Fruit fly (Drosophila melanogaster) ovary, adult (tissue): ENCODE data around the gene CG34384.
A peak's percentile ranks its signal among the peaks of the same experiment; 100 is the strongest.

Experiments used
- CG17801 ChIP-seq: fragments of 200-800 bp; optimal IDR thresholded peaks from 2 replicates; lab custom pipeline; 2019; ENCODE audit warnings: missing biosample characterization, mild to moderate bottlenecking, missing genetic modification characterization, moderate library complexity; ENCODE audit not compliant: partially characterized antibody

The CG34384 gene

DNA sequence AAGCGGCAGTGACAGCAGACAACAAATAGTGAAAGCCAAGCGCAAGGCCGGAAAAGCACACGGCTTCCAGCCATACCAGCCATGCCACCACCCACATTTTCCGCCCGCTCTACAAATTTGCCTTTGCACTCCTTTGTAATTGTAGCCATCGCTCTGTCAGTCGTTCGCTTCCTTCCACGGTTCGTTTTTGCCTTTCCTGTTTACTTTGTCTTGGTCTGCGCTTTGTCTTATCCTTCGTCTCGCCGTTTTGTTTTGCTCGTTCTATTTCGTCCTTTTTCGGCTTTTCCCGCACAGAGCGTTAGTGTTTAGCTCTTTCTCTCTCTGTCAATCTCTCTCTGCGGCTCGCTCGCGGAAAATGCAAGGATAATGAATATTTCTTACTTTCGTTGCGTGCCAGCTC is 643 bp upstream of the CG34384 start:
- no peak for TF ChIP-seq CG17801

DNA sequence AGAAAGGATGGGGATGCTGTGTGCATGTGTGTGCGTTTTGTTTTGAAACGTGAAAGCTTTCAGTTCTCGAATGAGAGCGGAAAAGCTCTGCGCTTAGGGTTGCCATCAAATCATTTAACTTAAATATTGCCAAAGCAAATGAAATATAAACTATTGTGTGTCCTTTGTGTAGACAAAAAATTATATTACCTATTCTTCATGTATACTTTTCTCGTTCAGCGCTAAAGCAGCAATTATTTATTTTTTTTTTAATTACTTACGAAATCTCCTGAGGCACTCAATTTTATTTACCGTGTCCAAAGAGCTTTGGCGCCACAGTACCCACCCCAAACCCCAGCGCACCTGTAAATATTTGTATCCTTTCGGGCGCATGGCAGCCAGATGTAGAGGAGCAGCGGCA is 7.4 kb downstream of the CG34384 start:
- no peak for TF ChIP-seq CG17801

DNA sequence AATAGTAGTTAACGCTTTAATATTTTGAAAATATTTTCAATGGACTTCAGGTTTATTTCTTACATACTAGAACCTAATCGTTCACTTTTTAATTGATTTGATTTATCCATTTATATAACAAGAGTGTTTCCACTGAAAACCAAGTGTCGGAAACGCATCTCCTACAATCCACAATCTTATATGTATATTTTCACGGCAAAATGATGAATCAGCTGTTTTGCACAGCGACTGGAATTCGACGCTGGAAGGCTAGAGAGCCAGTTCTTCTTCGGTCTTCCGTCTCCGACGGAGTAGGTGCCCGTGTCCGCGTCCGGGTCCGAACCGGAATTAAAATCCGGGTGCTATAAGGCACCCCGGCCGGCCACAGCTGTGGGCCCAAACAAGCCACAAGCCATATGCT is 70.3 kb downstream of the CG34384 start:
- TF ChIP-seq CG17801: no peak

DNA sequence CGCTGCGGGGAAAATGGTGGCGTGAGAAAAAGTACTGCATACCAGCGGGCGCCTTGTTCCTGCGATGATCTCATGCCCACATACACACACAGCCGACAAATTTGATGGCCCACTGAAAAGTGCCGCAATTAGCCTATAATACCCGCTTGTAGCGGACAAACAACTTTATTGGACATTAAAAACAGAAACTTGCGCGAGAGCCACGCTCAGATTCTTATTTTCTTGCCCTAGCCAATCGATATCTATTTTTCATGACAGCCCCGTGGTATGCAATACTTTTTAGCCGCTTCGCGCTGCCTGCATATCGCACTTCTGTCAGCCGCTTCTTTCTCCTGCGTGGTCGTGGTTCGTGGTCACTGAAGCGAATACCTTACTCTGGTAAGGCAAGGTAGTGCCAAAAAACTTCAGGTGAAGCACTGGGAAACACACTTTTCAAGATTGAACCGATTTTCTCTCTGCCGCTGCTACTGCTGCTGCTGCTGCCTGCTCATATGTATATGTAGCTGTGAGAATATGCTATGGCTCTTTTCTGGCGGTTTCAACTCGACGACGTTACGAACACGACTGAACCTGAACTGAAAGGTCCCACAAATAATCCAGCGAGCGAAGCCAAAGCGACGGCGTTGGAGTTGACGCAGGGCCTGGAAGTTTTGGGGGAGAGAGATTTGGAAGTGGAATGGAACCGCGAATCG is 72.2 kb downstream of the CG34384 start, which contains the start of gene CG17816:
Gene CG17816, minus strand, starts transcription at position 567 of the 692 bp plus-strand sequence.
- no peak for TF ChIP-seq CG17801

DNA sequence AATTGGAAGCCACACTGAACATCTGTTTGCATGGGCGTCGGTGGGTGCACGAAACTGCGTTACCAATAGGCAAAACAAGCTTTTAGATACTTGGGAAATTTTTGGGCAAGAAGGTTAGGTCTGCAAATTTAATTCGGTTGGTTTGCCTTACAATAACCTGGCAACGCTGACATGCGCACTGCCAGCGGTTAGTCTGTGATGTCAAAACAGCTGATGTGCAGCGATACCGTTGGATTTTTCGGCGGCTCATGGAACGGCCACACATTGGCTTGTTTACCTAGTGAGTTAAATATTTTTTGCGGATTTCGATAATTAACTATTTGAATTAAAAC is 72.7 kb downstream of the CG34384 start, which contains the start of gene ArgRS-m:
Gene ArgRS-m, plus strand, starts transcription at position 187 of the 332 bp plus-strand sequence.
- TF ChIP-seq CG17801: peak; percentile 59

DNA sequence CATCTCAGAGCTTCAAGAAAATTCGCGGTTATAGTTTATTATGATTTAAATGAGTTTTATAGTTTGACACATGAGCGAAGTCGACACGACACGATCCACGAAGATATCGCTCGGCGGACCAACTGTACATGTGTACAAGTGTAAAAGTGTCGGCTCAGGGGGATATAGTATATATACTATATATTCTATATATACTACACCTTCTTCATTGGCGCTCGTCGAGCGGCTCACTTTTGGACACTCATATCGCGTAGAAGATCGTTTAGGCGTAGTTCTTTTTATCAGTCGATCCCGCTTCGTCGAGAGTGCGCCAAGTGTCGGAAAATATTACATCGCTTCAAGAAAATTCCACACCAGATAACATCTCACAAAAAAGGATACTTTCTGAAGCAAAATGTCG is 76.9 kb downstream of the CG34384 start, which contains the start of gene wtrw:
Gene wtrw, plus strand, starts transcription at position 301 of the 400 bp plus-strand sequence.
- no peak for TF ChIP-seq CG17801

DNA sequence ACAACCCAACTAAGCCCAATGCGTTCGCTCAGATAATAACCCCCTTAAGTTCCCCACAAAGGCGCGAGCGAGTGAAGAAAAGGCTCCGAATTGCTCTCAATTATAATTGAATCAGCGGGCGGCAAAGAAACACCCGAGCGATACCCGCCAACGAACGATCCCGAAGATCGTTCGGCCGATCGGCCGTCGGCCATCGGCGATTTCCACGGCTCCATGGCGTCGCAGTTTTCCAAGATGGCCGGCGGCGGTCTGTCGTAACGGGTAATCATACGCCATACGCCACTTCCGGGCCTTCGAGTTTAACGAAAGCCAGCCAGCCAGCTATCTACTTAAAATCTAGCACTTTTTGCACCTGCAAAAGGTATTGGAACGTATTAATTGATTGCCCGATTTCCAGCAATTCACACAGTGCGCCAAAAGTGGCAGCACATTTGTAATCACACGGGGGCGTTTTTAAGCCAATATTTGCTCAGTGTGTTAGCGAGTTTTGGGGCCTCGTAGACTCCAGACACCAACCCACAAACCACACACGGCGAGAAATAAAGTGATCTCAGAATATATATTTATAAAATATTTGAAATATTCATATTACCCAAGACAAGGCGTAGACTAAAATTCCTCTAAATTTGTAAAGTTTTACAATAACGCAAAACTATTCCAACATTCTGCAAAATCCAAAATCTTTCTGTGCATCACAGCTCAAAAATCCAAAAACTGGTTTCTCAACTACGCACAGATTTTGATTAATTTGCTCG is 78.3 kb downstream of the CG34384 start:
- no peak for TF ChIP-seq CG17801

DNA sequence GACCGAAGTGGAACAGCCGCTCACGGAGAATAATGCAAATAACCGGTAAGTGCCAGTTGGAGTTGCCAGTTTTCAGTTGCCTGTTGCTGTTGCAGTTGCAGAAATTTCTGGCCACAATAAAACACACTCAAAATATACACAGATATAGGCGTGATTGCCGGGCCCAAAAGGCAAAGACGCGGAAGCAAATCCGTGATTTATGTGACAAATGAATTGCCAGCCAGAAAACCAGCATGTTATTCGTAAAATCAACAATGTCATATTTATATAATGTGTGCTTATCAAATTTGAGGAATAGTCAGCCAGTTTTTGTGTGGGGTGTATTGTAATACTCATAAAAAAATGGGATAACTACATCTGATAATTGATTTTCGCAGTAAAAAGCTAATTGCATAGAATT is 80.4 kb downstream of the CG34384 start:
- TF ChIP-seq CG17801: no peak

DNA sequence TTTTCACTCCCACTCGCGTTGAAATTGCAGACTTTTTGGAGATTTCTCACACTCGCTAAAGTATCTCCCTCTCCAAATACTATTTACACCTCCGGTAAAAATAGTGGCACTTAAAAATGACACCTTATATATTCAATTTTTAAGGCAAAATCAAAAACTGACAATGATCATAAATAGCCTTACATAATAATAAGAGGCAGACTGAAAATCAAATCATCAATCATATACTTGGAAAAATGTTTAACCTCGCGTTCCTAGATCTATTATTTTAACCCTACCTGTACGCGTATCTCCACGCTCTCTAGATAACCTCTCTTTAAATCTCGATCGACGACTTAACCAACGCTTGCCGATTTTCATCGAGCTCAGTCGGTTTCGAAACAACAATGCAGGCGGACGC is 81.3 kb downstream of the CG34384 start:
- TF ChIP-seq CG17801: peak; percentile 78

DNA sequence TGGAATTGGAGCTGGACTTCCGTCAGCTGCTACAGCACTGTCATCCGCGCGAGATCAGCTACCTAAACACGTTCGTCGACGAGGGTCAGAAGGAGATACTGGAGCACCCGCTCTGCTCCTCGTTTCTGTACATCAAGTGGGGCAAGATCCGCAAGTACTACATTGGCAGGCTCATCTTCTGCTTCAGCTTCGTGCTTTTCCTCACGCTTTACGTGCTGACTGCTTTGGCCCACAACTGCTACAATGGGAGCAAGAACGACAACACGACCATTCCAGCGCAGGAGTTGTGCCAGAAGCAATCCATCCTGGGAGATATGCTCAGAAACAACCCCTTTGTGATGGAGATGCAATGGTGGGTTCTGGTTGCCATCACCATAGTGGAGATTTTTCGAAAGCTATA is 85.1 kb downstream of the CG34384 start:
- no peak for TF ChIP-seq CG17801

DNA sequence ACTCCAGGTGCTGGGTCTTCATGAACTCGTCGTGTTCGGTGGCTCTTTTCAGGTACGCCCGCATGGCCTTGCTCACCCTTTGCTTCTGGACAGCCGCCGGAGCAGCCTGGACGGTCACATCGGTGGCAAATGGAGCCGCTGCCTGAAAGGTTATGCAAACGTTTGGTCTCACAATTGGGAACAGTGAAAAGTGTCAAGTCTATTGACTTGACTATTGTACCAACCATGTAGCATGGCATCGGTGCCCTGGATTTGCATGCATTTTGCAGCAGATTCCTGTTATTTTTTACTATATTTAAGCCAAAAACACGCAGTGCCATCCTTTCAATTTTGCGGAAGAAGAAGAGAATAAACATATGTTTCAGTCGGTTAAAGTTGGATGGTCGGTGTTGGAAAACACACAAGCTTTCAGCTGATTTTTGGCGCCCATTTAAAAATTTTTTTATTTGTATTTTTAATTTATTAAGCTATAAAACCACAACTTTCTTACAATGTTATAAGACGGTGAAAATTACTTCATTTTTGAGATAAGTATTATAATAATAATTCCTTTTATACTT is 88.2 kb downstream of the CG34384 start, which contains the start of gene mRpS9:
Gene mRpS9, minus strand, starts transcription at position 355 of the 560 bp plus-strand sequence.
- TF ChIP-seq CG17801: peak; percentile 11
